Worm (Caenorhabditis elegans): ENCODE data around the gene pqn-87.

DNA sequence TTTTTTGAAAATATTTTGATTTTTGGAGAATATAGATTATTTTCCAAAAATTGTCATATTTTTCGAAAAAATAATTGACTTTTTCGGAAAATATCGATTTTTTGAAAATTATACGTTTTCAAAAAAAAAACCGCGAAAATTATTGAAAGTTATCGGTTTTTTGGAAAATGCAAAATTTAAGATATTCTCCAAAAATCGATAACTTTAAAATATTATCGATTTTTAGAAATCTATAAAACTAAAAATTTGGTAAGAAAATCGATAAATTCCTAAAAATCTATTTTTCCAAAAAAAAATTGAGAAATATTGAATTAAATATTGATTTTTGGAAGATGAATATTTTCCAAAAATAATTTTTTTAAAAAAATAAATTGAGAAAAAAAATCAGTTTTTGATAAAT, 32.2 kb upstream of the pqn-87 start:
- TF ChIP-seq nhr-25 (tag; optimal IDR thresholded peaks at IDR 0.05) (no peak), nhr-12 (tag; optimal IDR thresholded peaks at IDR 0.05) (no peak), nhr-77 (tag; optimal IDR thresholded peaks at IDR 0.05) (no peak), crh-2 (tag; optimal IDR thresholded peaks at IDR 0.05) (no peak), ztf-4 (tag; optimal IDR thresholded peaks at IDR 0.05) (no peak)
